Worm (Caenorhabditis elegans): ENCODE results near the gene spc-2.

ce11 chrIII:8229480-8229879, 47.8 kb downstream of the spc-2 start:
- no peak for TF ChIP-seq ama-1 (optimal IDR thresholded peaks at IDR 0.05)
- TF ChIP-seq fkh-10 (GFP tag; optimal IDR thresholded peaks at IDR 0.05) = no peak
- no peak for TF ChIP-seq ttx-3 (tag; optimal IDR thresholded peaks at IDR 0.05)
- no peak for TF ChIP-seq che-1 (tag; optimal IDR thresholded peaks at IDR 0.05)
- no peak for TF ChIP-seq pha-4 (tag; optimal IDR thresholded peaks at IDR 0.05)
- no peak for TF ChIP-seq unc-3 (GFP tag; conservative IDR thresholded peaks at IDR 0.05)
- TF ChIP-seq unc-3 (tag; optimal IDR thresholded peaks at IDR 0.05) = no peak
- no peak for TF ChIP-seq nhr-11 (tag; optimal IDR thresholded peaks at IDR 0.05)
- no peak for TF ChIP-seq eyg-1 (tag; optimal IDR thresholded peaks at IDR 0.05)
- TF ChIP-seq pha-2 (tag; optimal IDR thresholded peaks at IDR 0.05) = no peak
- TF ChIP-seq ceh-30 (tag; optimal IDR thresholded peaks at IDR 0.05) = no peak
- TF ChIP-seq ceh-9 (tag; optimal IDR thresholded peaks at IDR 0.05) = no peak
- TF ChIP-seq pqm-1 (tag; optimal IDR thresholded peaks at IDR 0.05) = no peak
- no peak for TF ChIP-seq sox-4 (tag; optimal IDR thresholded peaks at IDR 0.05)
- TF ChIP-seq ahr-1 (tag; optimal IDR thresholded peaks at IDR 0.05) = no peak
